Fruit fly (Drosophila melanogaster) whole organism, embryonic: ENCODE measurements around the gene flip.
A peak's percentile ranks its signal among the peaks of the same experiment; 100 is the strongest.

Experiments
- Abd-B ChIP-seq: fragments of 200-800 bp; sonication (Bioruptor generic); optimal IDR thresholded peaks from 2 replicates; lab custom pipeline; 2018; ENCODE audit warnings: missing biosample characterization, mild to moderate bottlenecking, missing genetic modification characterization, moderate library complexity
- CG10321 ChIP-seq: fragments of 200-800 bp; sonication (Bioruptor generic); IDR thresholded peaks from 2 replicates; pipeline ENCODE4 v1.3.6; 2022; ENCODE audit warnings: missing biosample characterization, missing genetic modification characterization
- CG12071 ChIP-seq: fragments of 200-800 bp; sonication (Bioruptor generic); optimal IDR thresholded peaks from 3 replicates; lab custom pipeline; 2018; ENCODE audit warnings: missing biosample characterization, mild to moderate bottlenecking, missing genetic modification characterization
- CG12659 ChIP-seq: fragments of 200-800 bp; sonication (Bioruptor generic); optimal IDR thresholded peaks from 3 replicates; lab custom pipeline; 2017; ENCODE audit warnings: mild to moderate bottlenecking, missing biosample characterization, missing genetic modification reagents, missing genetic modification characterization
- CG16779 ChIP-seq: fragments of 200-800 bp; sonication (Bioruptor generic); IDR thresholded peaks from 2 replicates; pipeline ENCODE4 v1.3.6; 2022; ENCODE audit warnings: missing biosample characterization, missing genetic modification characterization
- CG17385 ChIP-seq: fragments of 200-800 bp; sonication (Bioruptor generic); optimal IDR thresholded peaks from 3 replicates; lab custom pipeline; 2018; ENCODE audit warnings: missing biosample characterization, mild to moderate bottlenecking, missing genetic modification characterization
- CG18262 ChIP-seq: fragments of 200-800 bp; optimal IDR thresholded peaks from 3 replicates; lab custom pipeline; 2019; ENCODE audit warnings: missing biosample characterization, mild to moderate bottlenecking, missing genetic modification characterization, moderate library complexity
- CG2678 ChIP-seq: fragments of 200-800 bp; sonication (Bioruptor generic); optimal IDR thresholded peaks from 3 replicates; lab custom pipeline; 2019; ENCODE audit warnings: missing biosample characterization, mild to moderate bottlenecking, missing genetic modification characterization, moderate library complexity
- CG30431 ChIP-seq: fragments of 200-800 bp; sonication (Bioruptor generic); optimal IDR thresholded peaks from 2 replicates; lab custom pipeline; 2017; ENCODE audit warnings: missing biosample characterization, missing genetic modification characterization
- CG3065 ChIP-seq: fragments of 200-800 bp; sonication (Bioruptor generic); optimal IDR thresholded peaks from 2 replicates; lab custom pipeline; 2016; ENCODE audit warnings: missing biosample characterization, missing genetic modification characterization
- CG32767 ChIP-seq: fragments of 200-800 bp; sonication (Bioruptor generic); IDR thresholded peaks from 2 replicates; pipeline ENCODE4 v1.3.6; 2022; ENCODE audit warnings: missing biosample characterization, missing genetic modification characterization
- CG7928 ChIP-seq: fragments of 200-800 bp; sonication (Bioruptor generic); optimal IDR thresholded peaks from 2 replicates; lab custom pipeline; 2017; ENCODE audit warnings: missing biosample characterization, mild to moderate bottlenecking, missing genetic modification characterization
- CG8388 ChIP-seq: fragments of 200-800 bp; sonication (Bioruptor generic); optimal IDR thresholded peaks from 2 replicates; lab custom pipeline; 2019; ENCODE audit warnings: missing biosample characterization, mild to moderate bottlenecking, missing genetic modification characterization, moderate library complexity
- CoRest ChIP-seq: fragments of 200-800 bp; sonication (Bioruptor generic); optimal IDR thresholded peaks from 3 replicates; lab custom pipeline; 2018; ENCODE audit warnings: missing biosample characterization, mild to moderate bottlenecking, missing genetic modification characterization, moderate library complexity
- Dfd ChIP-seq, 2 experiments: fragments of >200 bp; optimal IDR thresholded peaks; 2 replicates each; lab custom pipeline; 2017; ENCODE audit warnings: missing biosample characterization in 2 of 2, missing genetic modification characterization in 2 of 2
- GATAe ChIP-seq: fragments of 200-800 bp; sonication (Bioruptor generic); conservative IDR thresholded peaks from 2 replicates; pipeline ENCODE4 v1.3.6; 2022; ENCODE audit warnings: missing biosample characterization, missing genetic modification characterization
- Hr39 ChIP-seq: fragments of >200 bp; optimal IDR thresholded peaks from 2 replicates; lab custom pipeline; 2017
- Hr51 ChIP-seq, 2 experiments: fragments of 200-800 bp; sonication (Bioruptor generic); optimal IDR thresholded peaks; 2 replicates in 1 of 2; 3 replicates in 1 of 2; lab custom pipeline; 2016 to 2018; ENCODE audit warnings: missing biosample characterization in 2 of 2, missing genetic modification characterization in 2 of 2, mild to moderate bottlenecking in 1 of 2, moderate library complexity in 1 of 2
- MBD-R2 ChIP-seq: fragments of 200-800 bp; sonication (Bioruptor generic); IDR thresholded peaks from 2 replicates; pipeline ENCODE4 v1.3.6; 2022; ENCODE audit warnings: missing biosample characterization, missing genetic modification characterization
- Meics ChIP-seq: fragments of 200-800 bp; sonication (Bioruptor generic); optimal IDR thresholded peaks from 2 replicates; lab custom pipeline; 2017; ENCODE audit warnings: missing biosample characterization, mild to moderate bottlenecking, missing genetic modification characterization
- Opbp ChIP-seq: fragments of 200-800 bp; sonication (Bioruptor generic); IDR thresholded peaks from 3 replicates; pipeline ENCODE4 v1.3.6; 2022; ENCODE audit warnings: missing biosample characterization, missing genetic modification characterization; ENCODE audit not compliant: partially characterized antibody
- Pdp1 ChIP-seq, 2 experiments: fragments of 200-800 bp; sonication (Bioruptor generic); optimal IDR thresholded peaks; 3 replicates each; lab custom pipeline; 2016; ENCODE audit warnings: missing biosample characterization in 2 of 2, missing genetic modification characterization in 2 of 2, mild to moderate bottlenecking in 1 of 2, moderate library complexity in 1 of 2
- Ptx1 ChIP-seq: fragments of 200-800 bp; sonication (Bioruptor generic); IDR thresholded peaks from 2 replicates; pipeline ENCODE4 v1.3.6; 2022; ENCODE audit warnings: missing biosample characterization, missing genetic modification characterization
- Sin3A ChIP-seq: fragments of >200 bp; optimal IDR thresholded peaks from 2 replicates; lab custom pipeline; 2018
- bcd ChIP-seq: fragments of 200-800 bp; sonication (Bioruptor generic); optimal IDR thresholded peaks from 2 replicates; lab custom pipeline; 2017; ENCODE audit warnings: missing biosample characterization, mild to moderate bottlenecking, missing genetic modification characterization
- ci ChIP-seq: fragments of 200-800 bp; sonication (Bioruptor generic); IDR thresholded peaks from 3 replicates; pipeline ENCODE4 v1.3.6; 2022; ENCODE audit warnings: missing biosample characterization, missing genetic modification characterization
- crp ChIP-seq, 2 experiments: fragments of 200-800 bp; sonication (Bioruptor generic); optimal IDR thresholded peaks; 2 replicates in 1 of 2; 3 replicates in 1 of 2; lab custom pipeline; 2017; ENCODE audit warnings: missing biosample characterization in 2 of 2, missing genetic modification characterization in 2 of 2, mild to moderate bottlenecking in 1 of 2, moderate library complexity in 1 of 2
- dpn ChIP-seq, 2 experiments: fragments of 200-800 bp; sonication (Bioruptor generic); optimal IDR thresholded peaks; 3 replicates each; lab custom pipeline; 2016; ENCODE audit warnings: missing biosample characterization in 2 of 2, missing genetic modification characterization in 2 of 2
- en ChIP-seq: fragments of 200-800 bp; sonication (Bioruptor generic); optimal IDR thresholded peaks from 2 replicates; lab custom pipeline; 2016; ENCODE audit warnings: missing biosample characterization, missing genetic modification characterization
- eve ChIP-seq, 2 experiments: fragments of >200 bp; optimal IDR thresholded peaks; 2 replicates each; lab custom pipeline; 2017; ENCODE audit warnings: missing biosample characterization in 2 of 2, missing genetic modification characterization in 2 of 2
- insv ChIP-seq, 2 experiments: fragments of 200-800 bp; sonication (Bioruptor generic); optimal IDR thresholded peaks; 3 replicates each; lab custom pipeline; 2016 to 2018; ENCODE audit warnings: missing biosample characterization in 2 of 2, missing genetic modification characterization in 2 of 2
- jing ChIP-seq: fragments of 200-800 bp; sonication (Bioruptor generic); optimal IDR thresholded peaks from 2 replicates; lab custom pipeline; 2018; ENCODE audit warnings: missing biosample characterization, mild to moderate bottlenecking, missing genetic modification characterization
- nau ChIP-seq: fragments of 200-800 bp; sonication (Bioruptor generic); optimal IDR thresholded peaks from 3 replicates; lab custom pipeline; 2017; ENCODE audit warnings: missing biosample characterization, mild to moderate bottlenecking, missing genetic modification characterization, missing genetic modification reagents
- oc ChIP-seq: fragments of 200-800 bp; sonication (Bioruptor generic); optimal IDR thresholded peaks from 2 replicates; lab custom pipeline; 2018; ENCODE audit warnings: missing biosample characterization, mild to moderate bottlenecking, missing genetic modification characterization, moderate library complexity
- onecut ChIP-seq: fragments of 200-800 bp; sonication (Bioruptor generic); IDR thresholded peaks from 2 replicates; pipeline ENCODE4 v1.3.6; 2022; ENCODE audit warnings: missing biosample characterization, missing genetic modification characterization
- pfk ChIP-seq: fragments of 200-800 bp; sonication (Bioruptor generic); optimal IDR thresholded peaks from 2 replicates; lab custom pipeline; 2018; ENCODE audit warnings: missing biosample characterization, mild to moderate bottlenecking, missing genetic modification characterization, moderate library complexity
- phol ChIP-seq: fragments of 200-800 bp; sonication (Bioruptor generic); optimal IDR thresholded peaks from 3 replicates; lab custom pipeline; 2018; ENCODE audit warnings: missing biosample characterization, mild to moderate bottlenecking, missing genetic modification characterization, moderate library complexity
- pzg ChIP-seq: fragments of 200-800 bp; sonication (Bioruptor generic); optimal IDR thresholded peaks from 3 replicates; lab custom pipeline; 2018; ENCODE audit warnings: missing biosample characterization, mild to moderate bottlenecking, missing genetic modification characterization, moderate library complexity
- salm ChIP-seq: fragments of 200-800 bp; sonication (Bioruptor generic); optimal IDR thresholded peaks from 2 replicates; lab custom pipeline; 2018; ENCODE audit warnings: missing biosample characterization, mild to moderate bottlenecking, missing genetic modification characterization
- scrt ChIP-seq: fragments of 200-800 bp; sonication (Bioruptor generic); optimal IDR thresholded peaks from 2 replicates; lab custom pipeline; 2018; ENCODE audit warnings: missing biosample characterization, mild to moderate bottlenecking, missing genetic modification characterization, moderate library complexity
- sob ChIP-seq: fragments of 200-800 bp; sonication (Bioruptor generic); IDR thresholded peaks from 2 replicates; pipeline ENCODE4 v1.3.6; 2022; ENCODE audit warnings: missing biosample characterization, missing genetic modification characterization
- tap ChIP-seq: fragments of 200-800 bp; optimal IDR thresholded peaks from 3 replicates; lab custom pipeline; 2019; ENCODE audit warnings: missing biosample characterization, mild to moderate bottlenecking, missing genetic modification characterization, moderate library complexity
- twi ChIP-seq: fragments of 200-800 bp; optimal IDR thresholded peaks from 2 replicates; lab custom pipeline; 2019; ENCODE audit warnings: missing biosample characterization, mild to moderate bottlenecking, missing genetic modification characterization, moderate library complexity
- unpg ChIP-seq: fragments of 200-800 bp; sonication (Bioruptor generic); optimal IDR thresholded peaks from 3 replicates; lab custom pipeline; 2018; ENCODE audit warnings: missing biosample characterization, mild to moderate bottlenecking, missing genetic modification characterization, moderate library complexity
- vnd ChIP-seq: fragments of 200-800 bp; sonication (Bioruptor generic); IDR thresholded peaks from 3 replicates; pipeline ENCODE4 v1.3.6; 2022; ENCODE audit warnings: missing biosample characterization, missing genetic modification characterization; ENCODE audit not compliant: partially characterized antibody
- zfh2 ChIP-seq: fragments of 200-800 bp; sonication (Bioruptor generic); optimal IDR thresholded peaks from 2 replicates; lab custom pipeline; 2016; ENCODE audit warnings: missing biosample characterization, missing genetic modification characterization

Gene flip

DNA sequence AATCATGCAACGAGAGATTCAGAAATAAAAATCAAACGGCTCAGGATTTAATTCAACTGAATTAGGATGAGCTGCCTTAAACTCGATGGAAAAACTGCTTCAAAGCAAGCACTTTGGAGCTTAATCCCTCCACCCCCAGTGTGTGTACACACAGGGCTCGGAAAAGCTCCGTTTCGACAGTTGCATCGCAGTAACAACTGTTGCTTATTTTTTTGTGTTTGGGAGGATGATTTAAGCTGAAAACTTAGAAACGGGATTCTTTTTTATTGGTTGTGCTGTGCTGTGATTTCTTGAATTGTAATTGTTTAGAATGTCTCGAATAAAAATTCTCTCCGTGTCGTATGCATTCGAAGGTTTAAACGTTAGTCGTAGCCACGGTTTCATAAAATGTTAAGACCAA, 41.3 kb upstream of the flip start, which contains the start of gene Syt14:
Syt14 (minus strand) TSS at position 71 of the 400 bp plus-strand sequence.
- TF ChIP-seq tap (tag; lab: Kevin White, UChicago): no peak
- peak; percentile 95 for TF ChIP-seq scrt (GFP tag; lab: Kevin White, UChicago)

DNA sequence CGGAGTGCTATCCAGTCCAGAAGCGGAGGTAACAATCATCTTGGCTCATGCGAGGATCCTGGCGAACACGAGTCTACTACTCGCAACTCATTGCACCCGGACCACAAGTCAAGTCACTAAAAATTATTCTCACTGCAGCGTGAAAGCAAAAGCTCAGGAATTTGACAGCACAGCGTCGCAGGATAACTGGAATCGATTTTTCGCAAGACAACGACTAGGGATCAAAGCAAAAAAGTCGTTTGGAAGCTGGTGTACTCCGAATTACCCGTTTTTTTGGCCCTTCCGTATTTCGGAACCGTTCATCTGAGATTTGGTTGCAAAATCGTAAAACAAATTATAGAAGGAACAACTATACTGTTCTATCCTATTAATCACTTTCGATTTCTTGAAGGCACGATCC, 40.9 kb upstream of the flip start:
- TF ChIP-seq Opbp (GFP tag; lab: Robert Waterston, UW): no peak
- no peak for TF ChIP-seq eve (GFP tag; optimal IDR thresholded peaks at IDR 0.05; lab: Kevin White, UChicago)
- no peak for TF ChIP-seq CG10321 (GFP tag; lab: Robert Waterston, UW)
- TF ChIP-seq MBD-R2 (GFP tag; lab: Robert Waterston, UW): peak; percentile 30; the same call in 1 of the 2 replicates
- no peak for TF ChIP-seq nau (GFP tag; lab: Kevin White, UChicago)
- no peak for TF ChIP-seq CG12071 (GFP tag; lab: Kevin White, UChicago)
- TF ChIP-seq jing (GFP tag; lab: Kevin White, UChicago): no peak
- TF ChIP-seq Dfd (GFP tag; optimal IDR thresholded peaks at IDR 0.05; lab: Kevin White, UChicago): no peak
- no peak for TF ChIP-seq Hr51 (GFP tag; optimal IDR thresholded peaks at IDR 0.05; lab: Kevin White, UChicago)
- no peak for TF ChIP-seq CG7928 (GFP tag; lab: Kevin White, UChicago)
- TF ChIP-seq onecut (GFP tag; lab: Robert Waterston, UW): peak; percentile 96
- TF ChIP-seq CG32767 (GFP tag; lab: Robert Waterston, UW): no peak
- no peak for TF ChIP-seq salm (tag; lab: Kevin White, UChicago)
- TF ChIP-seq CG16779 (GFP tag; lab: Robert Waterston, UW): no peak

- TF ChIP-seq pfk (GFP tag; lab: Kevin White, UChicago): peak; percentile 17
- TF ChIP-seq crp (GFP tag; optimal IDR thresholded peaks at IDR 0.05; lab: Kevin White, UChicago): peak; percentile 20 to 89
- TF ChIP-seq oc (tag; lab: Kevin White, UChicago): no peak
- TF ChIP-seq phol (tag; lab: Kevin White, UChicago): peak; percentile 60
- TF ChIP-seq CG12659: peak; percentile 26
- TF ChIP-seq CG8388 (GFP tag; lab: Kevin White, UChicago): peak; percentile 48
- TF ChIP-seq en (GFP tag; lab: Kevin White, UChicago): no peak
- TF ChIP-seq zfh2: peak; percentile 10
- peak; percentile 14 for TF ChIP-seq Sin3A (lab: Kevin White, UChicago)
- peak; percentile 33 for TF ChIP-seq Abd-B (GFP tag; lab: Kevin White, UChicago)
- peak; percentile 18 for TF ChIP-seq unpg
- TF ChIP-seq Meics (GFP tag; lab: Kevin White, UChicago): peak; percentile 47
- 0 out of 2 replicates have a peak, but pooled peaks have one; percentile 23 for TF ChIP-seq sob (GFP tag; lab: Robert Waterston, UW)
- peak; percentile 64 for TF ChIP-seq twi (tag; lab: Kevin White, UChicago)
- no peak for TF ChIP-seq GATAe (GFP tag; lab: Robert Waterston, UW)
- no peak for TF ChIP-seq CG30431 (GFP tag; lab: Kevin White, UChicago)
- no peak for TF ChIP-seq vnd (GFP tag; lab: Robert Waterston, UW)
- TF ChIP-seq CG3065 (GFP tag; lab: Kevin White, UChicago): no peak
- TF ChIP-seq CG2678 (tag; lab: Kevin White, UChicago): peak; percentile 70
- TF ChIP-seq Pdp1 (GFP tag; optimal IDR thresholded peaks at IDR 0.05; lab: Kevin White, UChicago): peak in 1 of 2 experiments; percentile 98
- TF ChIP-seq Hr39 (lab: Kevin White, UChicago): no peak
- TF ChIP-seq CG18262 (tag; lab: Kevin White, UChicago): peak; percentile 70
- TF ChIP-seq CoRest (tag; lab: Kevin White, UChicago): peak; percentile 74
- TF ChIP-seq ci (GFP tag; lab: Robert Waterston, UW): 0 out of 3 replicates have a peak, but pooled peaks have one; percentile 38
- TF ChIP-seq insv (GFP tag; optimal IDR thresholded peaks at IDR 0.05; lab: Kevin White, UChicago): peak in 1 of 2 experiments; percentile 56
- TF ChIP-seq bcd (GFP tag; lab: Kevin White, UChicago): peak; percentile 30
- TF ChIP-seq dpn (GFP tag; optimal IDR thresholded peaks at IDR 0.05; lab: Kevin White, UChicago): peak in 1 of 2 experiments; percentile 13
- no peak for TF ChIP-seq CG17385 (GFP tag; lab: Kevin White, UChicago)
- peak; percentile 60; the same call in 1 of the 2 replicates for TF ChIP-seq Ptx1 (GFP tag; lab: Robert Waterston, UW)
- peak; percentile 46 for TF ChIP-seq pzg (GFP tag; lab: Kevin White, UChicago)
Measured at dm6 chr3R:4311067-4311723, 33.5 kb upstream of the flip start, which contains the start of gene Suv3. TSS of gene Suv3 (plus strand) at chr3R:4311555.
